Fruit fly (Drosophila melanogaster): ENCODE measurements around the gene tilB.

Gene tilB

dm6 chrX:22499557-22499956, 50.0 kb downstream of the tilB start:
- TF ChIP-seq psq (optimal IDR thresholded peaks at IDR 0.05): no peak
- TF ChIP-seq Myc (optimal IDR thresholded peaks at IDR 0.05): no peak
- TF ChIP-seq insv (optimal IDR thresholded peaks at IDR 0.05): no peak
- no peak for TF ChIP-seq ttk (optimal IDR thresholded peaks at IDR 0.05)
- no peak for TF ChIP-seq Sin3A (optimal IDR thresholded peaks at IDR 0.05)
- no peak for TF ChIP-seq h (optimal IDR thresholded peaks at IDR 0.05)

All from Kc167 (cell line).